Worm (Caenorhabditis elegans): ENCODE data around the gene algn-1.

The algn-1 gene

DNA sequence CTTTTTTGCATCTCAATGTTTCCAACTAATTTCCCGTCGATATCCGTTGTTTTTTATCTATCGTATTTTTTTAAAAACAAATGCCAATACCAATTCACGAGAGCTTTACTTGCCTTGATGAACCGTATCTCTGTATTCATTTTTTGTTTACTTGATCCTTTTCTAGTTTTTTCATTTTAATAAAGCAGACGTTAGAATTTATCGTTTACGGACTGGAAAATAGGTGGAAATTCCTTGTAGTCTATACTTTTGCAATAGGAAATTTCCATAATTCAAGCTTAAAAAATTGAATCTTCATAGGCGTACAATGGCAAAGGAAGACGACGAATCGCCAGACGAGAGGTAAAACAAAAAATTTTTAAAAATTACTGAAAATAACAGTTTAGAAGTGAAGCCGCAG lies at the start of gene algn-1:
Gene algn-1, plus strand, starts transcription at position 301 of the 400 bp plus-strand sequence.
- TF ChIP-seq ztf-29 (GFP tag; IDR thresholded peaks at IDR 0.05), result no peak
- no peak for TF ChIP-seq med-1 (GFP tag; optimal IDR thresholded peaks at IDR 0.05; ENCODE audit: insufficient read depth)
- TF ChIP-seq T22C8.4 (GFP tag; IDR thresholded peaks at IDR 0.05), result no peak

DNA sequence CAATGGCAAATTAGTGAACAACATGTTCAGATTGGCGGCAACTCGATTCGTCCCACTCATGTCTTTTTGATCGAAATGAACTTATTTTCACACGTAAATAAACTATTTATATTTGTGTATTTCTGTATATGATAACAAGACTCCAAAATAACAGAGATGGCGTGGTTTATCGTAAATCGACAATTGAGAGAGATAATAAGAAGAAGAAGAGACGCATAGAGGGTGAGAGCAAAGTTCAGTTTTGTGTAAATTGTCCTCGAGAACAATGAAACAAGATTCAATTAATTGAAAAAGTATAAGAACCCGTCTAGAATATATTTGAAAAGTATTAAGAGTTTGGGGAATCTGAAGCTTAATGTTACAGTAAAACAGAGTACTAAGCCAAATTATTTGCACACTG lies 48.5 kb upstream of the algn-1 start:
- TF ChIP-seq ztf-23 (GFP tag; IDR thresholded peaks at IDR 0.05) (no peak), flt-1 (GFP tag; IDR thresholded peaks at IDR 0.05) (no peak), klf-2 (GFP tag; conservative IDR thresholded peaks at IDR 0.05) (no peak), tab-1 (GFP tag; IDR thresholded peaks at IDR 0.05) (no peak), med-1 (GFP tag; optimal IDR thresholded peaks at IDR 0.05; ENCODE audit: insufficient read depth) (no peak), cog-1 (tag; optimal IDR thresholded peaks at IDR 0.05) (no peak), T22C8.4 (GFP tag; IDR thresholded peaks at IDR 0.05) (no peak), ztf-29 (GFP tag; IDR thresholded peaks at IDR 0.05) (no peak), ref-1 (GFP tag; conservative IDR thresholded peaks at IDR 0.05) (no peak)

DNA sequence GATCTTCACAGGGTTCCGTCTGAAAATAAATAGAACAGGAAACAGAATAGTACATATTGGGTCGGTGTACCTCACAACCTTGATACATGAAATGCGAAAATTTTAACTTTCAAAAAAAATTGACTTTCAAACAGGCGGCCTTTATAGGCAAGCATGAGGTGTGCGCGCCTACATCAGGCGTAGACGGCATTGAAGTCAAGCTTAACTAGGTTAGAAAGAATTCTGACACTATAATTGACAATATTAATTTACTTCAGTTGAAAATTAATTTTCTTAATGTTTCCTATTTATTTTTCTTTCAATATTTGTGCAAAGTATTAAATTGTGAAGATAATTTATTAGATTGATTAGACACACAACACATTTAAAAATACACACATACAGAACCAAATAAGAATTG lies 48.0 kb upstream of the algn-1 start, which contains the start of gene C05D11.5:
Gene C05D11.5, minus strand, starts transcription at position 101 of the 400 bp plus-strand sequence.
- no peak for TF ChIP-seq klf-2 (GFP tag; conservative IDR thresholded peaks at IDR 0.05)
- no peak for TF ChIP-seq med-1 (GFP tag; optimal IDR thresholded peaks at IDR 0.05; ENCODE audit: insufficient read depth)
- TF ChIP-seq ztf-29 (GFP tag; IDR thresholded peaks at IDR 0.05), result no peak
- no peak for TF ChIP-seq ref-1 (GFP tag; conservative IDR thresholded peaks at IDR 0.05)
- no peak for TF ChIP-seq flt-1 (GFP tag; IDR thresholded peaks at IDR 0.05)
- TF ChIP-seq T22C8.4 (GFP tag; IDR thresholded peaks at IDR 0.05), result no peak
- TF ChIP-seq cog-1 (tag; optimal IDR thresholded peaks at IDR 0.05), result no peak
- no peak for TF ChIP-seq tab-1 (GFP tag; IDR thresholded peaks at IDR 0.05)
- TF ChIP-seq ztf-23 (GFP tag; IDR thresholded peaks at IDR 0.05), result no peak

DNA sequence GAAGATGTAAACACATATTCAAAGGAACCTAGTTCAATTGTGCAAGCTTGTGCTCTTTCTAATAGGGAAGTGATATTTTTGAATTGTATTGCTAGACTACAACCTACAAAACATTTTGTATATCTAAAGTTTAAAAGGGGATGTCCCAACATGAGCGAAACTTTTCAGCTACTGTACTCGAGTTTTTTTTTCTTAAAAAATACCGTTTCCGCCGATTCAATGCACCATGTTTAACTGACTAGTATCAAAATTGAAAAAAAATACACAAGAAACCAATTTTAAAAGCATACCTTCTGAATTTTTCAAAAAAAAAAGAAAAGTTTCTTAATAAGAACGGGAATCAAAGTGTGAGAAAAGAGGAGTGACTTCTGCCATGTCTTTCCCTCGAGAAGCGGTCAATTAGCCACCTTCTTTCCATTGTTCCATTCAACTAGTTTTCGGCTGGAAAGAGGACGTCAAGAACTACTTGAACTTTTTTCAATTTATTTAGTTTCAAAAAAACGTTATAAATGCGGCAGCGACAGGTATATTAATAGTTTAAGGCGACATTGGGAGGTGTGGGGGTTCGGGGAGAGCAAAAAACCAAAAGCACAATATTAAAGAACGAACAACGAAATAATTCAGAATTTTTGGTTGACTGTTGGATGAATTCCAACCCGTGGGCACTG lies 44.5 kb upstream of the algn-1 start, which contains the start of gene nas-4:
Gene nas-4, minus strand, starts transcription at position 351 of the 668 bp plus-strand sequence.
- TF ChIP-seq ztf-29 (GFP tag; IDR thresholded peaks at IDR 0.05), result no peak
- TF ChIP-seq ref-1 (GFP tag; conservative IDR thresholded peaks at IDR 0.05), result no peak
- TF ChIP-seq klf-2 (GFP tag; conservative IDR thresholded peaks at IDR 0.05), result no peak
- no peak for TF ChIP-seq med-1 (GFP tag; optimal IDR thresholded peaks at IDR 0.05; ENCODE audit: insufficient read depth)
- TF ChIP-seq T22C8.4 (GFP tag; IDR thresholded peaks at IDR 0.05), result no peak
- no peak for TF ChIP-seq tab-1 (GFP tag; IDR thresholded peaks at IDR 0.05)
- no peak for TF ChIP-seq cog-1 (tag; optimal IDR thresholded peaks at IDR 0.05)
- TF ChIP-seq ztf-23 (GFP tag; IDR thresholded peaks at IDR 0.05), result no peak
- no peak for TF ChIP-seq flt-1 (GFP tag; IDR thresholded peaks at IDR 0.05)

DNA sequence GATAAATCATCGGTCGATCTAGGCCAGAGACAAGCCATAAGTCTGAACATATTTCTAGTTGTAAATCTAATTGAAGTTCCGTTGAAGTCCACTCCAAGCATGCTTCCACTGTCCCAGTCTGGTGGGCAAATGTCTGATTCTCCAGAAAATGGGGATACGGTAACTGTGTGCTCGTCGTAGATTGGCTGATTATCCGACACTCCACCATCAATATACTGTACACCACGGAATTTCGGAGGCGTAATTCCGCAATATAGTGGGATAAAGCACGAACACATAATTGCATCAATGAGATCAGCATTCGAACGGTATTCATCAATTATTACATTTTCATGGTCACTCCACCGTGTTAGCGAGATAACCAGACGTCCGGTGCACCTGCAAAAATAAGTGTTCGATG lies 41.7 kb upstream of the algn-1 start:
- no peak for TF ChIP-seq cog-1 (tag; optimal IDR thresholded peaks at IDR 0.05)
- no peak for TF ChIP-seq ref-1 (GFP tag; conservative IDR thresholded peaks at IDR 0.05)
- TF ChIP-seq tab-1 (GFP tag; IDR thresholded peaks at IDR 0.05), result no peak
- no peak for TF ChIP-seq flt-1 (GFP tag; IDR thresholded peaks at IDR 0.05)
- no peak for TF ChIP-seq ztf-23 (GFP tag; IDR thresholded peaks at IDR 0.05)
- no peak for TF ChIP-seq ztf-29 (GFP tag; IDR thresholded peaks at IDR 0.05)
- no peak for TF ChIP-seq med-1 (GFP tag; optimal IDR thresholded peaks at IDR 0.05; ENCODE audit: insufficient read depth)
- TF ChIP-seq T22C8.4 (GFP tag; IDR thresholded peaks at IDR 0.05), result no peak
- TF ChIP-seq klf-2 (GFP tag; conservative IDR thresholded peaks at IDR 0.05), result no peak

DNA sequence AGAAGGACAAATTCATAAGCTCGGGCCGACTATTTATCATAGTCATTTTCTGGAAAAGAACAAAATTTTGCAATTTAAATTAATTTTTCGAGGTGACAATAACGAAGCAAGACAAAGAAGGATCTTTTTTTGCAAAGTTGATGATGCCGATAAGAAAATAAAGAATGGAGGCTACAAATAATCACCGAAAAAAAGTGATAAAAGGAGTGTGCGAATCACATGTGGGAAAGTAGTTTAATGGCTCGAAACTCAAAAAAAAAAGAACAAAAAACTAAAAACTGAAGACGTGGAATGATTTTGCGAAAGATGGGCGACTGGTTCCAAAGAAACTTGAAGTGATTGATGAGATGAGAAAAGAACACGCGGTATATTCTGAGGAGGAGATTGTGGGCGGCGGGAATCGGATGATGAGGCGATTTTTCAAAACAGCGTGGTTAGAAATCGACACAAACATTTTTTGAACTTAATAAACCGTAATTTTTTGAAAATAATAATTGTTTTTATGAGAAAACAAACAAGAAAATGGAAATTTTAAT lies 40.4 kb upstream of the algn-1 start, which contains the start of gene atgl-1:
Gene atgl-1, minus strand, starts transcription at position 51 of the 536 bp plus-strand sequence.
- TF ChIP-seq flt-1 (GFP tag; IDR thresholded peaks at IDR 0.05), result no peak
- no peak for TF ChIP-seq ref-1 (GFP tag; conservative IDR thresholded peaks at IDR 0.05)
- no peak for TF ChIP-seq cog-1 (tag; optimal IDR thresholded peaks at IDR 0.05)
- no peak for TF ChIP-seq T22C8.4 (GFP tag; IDR thresholded peaks at IDR 0.05)
- no peak for TF ChIP-seq tab-1 (GFP tag; IDR thresholded peaks at IDR 0.05)
- TF ChIP-seq klf-2 (GFP tag; conservative IDR thresholded peaks at IDR 0.05), result no peak
- no peak for TF ChIP-seq ztf-23 (GFP tag; IDR thresholded peaks at IDR 0.05)
- no peak for TF ChIP-seq ztf-29 (GFP tag; IDR thresholded peaks at IDR 0.05)
- TF ChIP-seq med-1 (GFP tag; optimal IDR thresholded peaks at IDR 0.05; ENCODE audit: insufficient read depth), result no peak

DNA sequence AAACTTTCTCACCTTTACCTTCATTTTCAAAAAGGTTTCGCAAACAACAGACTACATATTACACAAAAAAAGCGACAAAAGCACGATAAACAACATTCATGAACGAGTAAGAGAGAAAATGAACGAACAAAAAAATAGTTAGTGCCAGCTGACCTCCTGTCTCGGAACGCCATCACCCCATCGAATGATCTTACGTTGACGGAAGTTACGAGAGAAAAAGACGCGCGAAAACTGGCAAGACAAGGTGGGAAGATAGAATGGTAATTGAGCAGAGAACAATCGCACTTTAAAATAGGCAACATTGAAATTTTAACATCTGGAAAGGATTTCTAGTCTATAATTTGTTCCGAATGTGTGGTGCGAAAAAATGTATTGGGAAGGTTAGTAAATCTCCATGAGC lies 39.7 kb upstream of the algn-1 start:
- TF ChIP-seq ztf-23 (GFP tag; IDR thresholded peaks at IDR 0.05), result no peak
- TF ChIP-seq klf-2 (GFP tag; conservative IDR thresholded peaks at IDR 0.05), result no peak

DNA sequence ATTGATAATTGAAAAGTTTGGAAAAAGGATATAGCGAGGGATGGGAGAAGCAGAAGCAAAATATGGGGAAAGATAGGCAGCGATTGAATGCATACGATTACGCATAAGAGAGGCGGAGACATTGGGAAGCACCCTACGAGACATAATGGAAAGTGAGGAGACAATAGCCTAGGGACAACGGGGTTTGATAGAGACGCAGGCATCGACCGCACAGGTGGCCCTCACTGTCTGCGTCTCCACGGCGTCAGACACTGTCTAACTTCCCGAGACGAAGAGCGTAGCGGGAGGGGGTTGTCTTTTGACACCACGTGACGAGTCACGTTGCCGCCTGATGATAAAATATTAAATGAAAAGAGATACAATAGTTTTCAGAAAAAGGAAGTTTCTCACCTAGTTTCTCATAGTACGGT lies 38.9 kb upstream of the algn-1 start:
- TF ChIP-seq flt-1 (GFP tag; IDR thresholded peaks at IDR 0.05), result 0 out of 2 replicates have a peak, but pooled peaks have one; percentile 8
- peak; percentile 33 for TF ChIP-seq cog-1 (tag; optimal IDR thresholded peaks at IDR 0.05)
- no peak for TF ChIP-seq med-1 (GFP tag; optimal IDR thresholded peaks at IDR 0.05; ENCODE audit: insufficient read depth)
- peak; percentile 39; the same call in 1 of the 2 replicates for TF ChIP-seq ztf-29 (GFP tag; IDR thresholded peaks at IDR 0.05)

DNA sequence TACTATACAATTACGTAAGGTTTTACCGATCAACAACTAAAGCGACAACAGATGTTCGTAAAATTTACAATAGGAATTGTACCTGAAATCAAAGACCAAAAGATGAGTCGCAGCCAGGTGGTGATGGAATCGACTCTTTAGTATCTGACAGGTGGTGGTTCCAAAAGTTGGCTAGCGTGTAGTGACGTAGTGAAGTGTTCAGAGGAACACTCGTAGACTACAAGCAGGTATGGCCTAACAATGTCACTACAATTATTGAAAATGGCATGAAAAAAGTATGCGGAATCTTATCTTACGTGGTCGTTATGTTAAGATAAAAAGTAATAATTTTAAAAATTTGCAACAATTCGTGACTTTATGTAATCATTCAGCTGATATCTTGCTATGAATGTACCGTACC lies 38.4 kb upstream of the algn-1 start:
- no peak for TF ChIP-seq T22C8.4 (GFP tag; IDR thresholded peaks at IDR 0.05)
- no peak for TF ChIP-seq flt-1 (GFP tag; IDR thresholded peaks at IDR 0.05)
- no peak for TF ChIP-seq ref-1 (GFP tag; conservative IDR thresholded peaks at IDR 0.05)
- no peak for TF ChIP-seq ztf-29 (GFP tag; IDR thresholded peaks at IDR 0.05)
- no peak for TF ChIP-seq med-1 (GFP tag; optimal IDR thresholded peaks at IDR 0.05; ENCODE audit: insufficient read depth)
- TF ChIP-seq cog-1 (tag; optimal IDR thresholded peaks at IDR 0.05), result no peak
- no peak for TF ChIP-seq tab-1 (GFP tag; IDR thresholded peaks at IDR 0.05)
- no peak for TF ChIP-seq klf-2 (GFP tag; conservative IDR thresholded peaks at IDR 0.05)
- TF ChIP-seq ztf-23 (GFP tag; IDR thresholded peaks at IDR 0.05), result no peak

DNA sequence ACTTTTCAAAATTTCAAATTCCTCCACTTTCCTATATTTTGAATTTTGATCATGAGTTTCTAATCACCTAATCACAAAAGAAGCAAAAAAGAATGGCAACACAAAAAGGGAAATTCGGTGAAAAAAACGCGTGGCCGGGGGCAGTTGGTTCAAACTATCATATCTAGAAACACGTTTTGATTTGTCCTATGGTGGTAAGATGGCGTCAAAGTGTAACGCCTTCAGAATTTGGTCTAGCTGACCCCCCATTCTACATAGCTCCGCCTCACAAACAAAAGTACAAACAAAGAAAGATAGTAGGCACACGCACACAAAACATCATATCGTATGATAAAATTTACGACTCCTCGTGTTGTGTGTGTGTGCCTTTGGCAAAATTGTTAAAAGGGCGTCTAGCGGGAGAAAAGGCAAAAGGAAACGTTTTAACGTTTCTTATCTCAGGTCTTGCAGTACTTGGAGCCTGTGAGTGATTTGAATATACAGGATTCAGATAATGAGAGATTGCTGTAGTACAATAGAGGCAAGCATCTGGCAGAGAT lies 37.9 kb upstream of the algn-1 start:
- TF ChIP-seq flt-1 (GFP tag; IDR thresholded peaks at IDR 0.05) (no peak), ref-1 (GFP tag; conservative IDR thresholded peaks at IDR 0.05) (no peak), med-1 (GFP tag; optimal IDR thresholded peaks at IDR 0.05; ENCODE audit: insufficient read depth) (no peak), ztf-23 (GFP tag; IDR thresholded peaks at IDR 0.05) (no peak), klf-2 (GFP tag; conservative IDR thresholded peaks at IDR 0.05) (no peak), ztf-29 (GFP tag; IDR thresholded peaks at IDR 0.05) (no peak), cog-1 (tag; optimal IDR thresholded peaks at IDR 0.05) (no peak), tab-1 (GFP tag; IDR thresholded peaks at IDR 0.05) (no peak), T22C8.4 (GFP tag; IDR thresholded peaks at IDR 0.05) (no peak)

All from whole organism, midembryonic.